Worm (Caenorhabditis elegans) whole organism, L4 larva: ENCODE data around the gene F52H2.5.

Experiments
- Y105C5A.15 ChIP-seq: fragments of 200-800 bp; sonication (Bioruptor generic); IDR thresholded peaks from 2 replicates; pipeline ENCODE4 v1.3.6; 2022; ENCODE audit warnings: missing genetic modification characterization, missing compliant biosample characterization
- ama-1 ChIP-seq: fragments of 150-350 bp; optimal IDR thresholded peaks from 2 replicates; lab custom pipeline; 2014; ENCODE audit warnings: inconsistent platforms, mixed read lengths
- ces-1 ChIP-seq: fragments of 150-350 bp; sonication (generic microtip); optimal IDR thresholded peaks from 4 replicates; lab custom pipeline; 2014; ENCODE audit warnings: missing biosample characterization, missing genetic modification reagents, missing genetic modification characterization
- daf-12 ChIP-seq: fragments of 150-350 bp; optimal IDR thresholded peaks from 2 replicates; lab custom pipeline; 2014; ENCODE audit warnings: missing biosample characterization, missing genetic modification reagents, missing genetic modification characterization
- lsy-2 ChIP-seq, 2 experiments: fragments of 150-350 bp in 1 of 2; sonication (generic microtip) in 1 of 2; optimal IDR thresholded peaks; 2 replicates each; lab custom pipeline; 2014 to 2017; ENCODE audit warnings: missing biosample characterization in 2 of 2, missing genetic modification characterization in 2 of 2
- mes-2 ChIP-seq: sonication (generic microtip); optimal IDR thresholded peaks from 2 replicates; lab custom pipeline; 2016; ENCODE audit warnings: missing genotype, mild to moderate bottlenecking, missing genetic modification characterization, missing compliant biosample characterization; ENCODE audit not compliant: poor library complexity, severe bottlenecking
- nhr-42 ChIP-seq: fragments of 200-800 bp; sonication (Bioruptor generic); IDR thresholded peaks from 2 replicates; pipeline ENCODE4 v1.3.6; 2022; ENCODE audit warnings: missing genetic modification characterization, missing compliant biosample characterization
- nhr-6 ChIP-seq: fragments of 150-350 bp; optimal IDR thresholded peaks from 2 replicates; lab custom pipeline; 2014; ENCODE audit warnings: missing biosample characterization, missing genetic modification characterization
- pha-4 ChIP-seq, 2 experiments: fragments of 150-350 bp in 1 of 2; fragments of 200-800 bp in 1 of 2; sonication (Bioruptor generic) in 1 of 2; IDR thresholded peaks in 1 of 2; optimal IDR thresholded peaks in 1 of 2; 2 replicates each; pipeline versions ENCODE4 v1.3.6 to Lab custom; 2014 to 2022; ENCODE audit warnings: missing genetic modification characterization in 2 of 2, missing genetic modification reagents in 2 of 2, missing biosample characterization in 1 of 2, missing compliant biosample characterization in 1 of 2
- pqm-1 ChIP-seq: sonication (generic microtip); optimal IDR thresholded peaks from 2 replicates; lab custom pipeline; 2017; ENCODE audit warnings: missing biosample characterization, missing genetic modification characterization
- sdz-12 ChIP-seq: fragments of 200-800 bp; sonication (Bioruptor generic); optimal IDR thresholded peaks from 2 replicates; lab custom pipeline; 2018; ENCODE audit warnings: mild to moderate bottlenecking, missing genetic modification characterization, missing compliant biosample characterization
- zag-1 ChIP-seq: fragments of 150-350 bp; optimal IDR thresholded peaks from 2 replicates; lab custom pipeline; 2014; ENCODE audit warnings: missing biosample characterization, missing genetic modification characterization

DNA sequence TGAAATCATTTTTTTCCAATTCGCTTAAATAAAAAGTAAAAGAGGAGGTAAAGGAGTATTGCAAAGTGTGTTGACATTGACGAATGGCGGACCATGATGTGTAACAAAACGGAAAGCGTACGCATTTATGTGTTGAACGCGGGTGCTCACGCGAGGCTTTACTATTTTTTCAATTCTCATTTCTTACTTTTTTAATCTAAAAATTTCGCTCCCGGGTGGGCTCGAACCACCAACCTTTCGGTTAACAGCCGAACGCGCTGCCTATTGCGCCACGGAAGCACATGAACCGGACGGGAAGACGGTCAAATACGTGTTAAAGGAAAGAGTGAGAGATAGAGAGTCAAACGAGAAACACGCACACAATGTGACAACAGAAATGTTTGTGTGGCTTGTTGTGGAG is 10.6 kb downstream of the F52H2.5 start:
- peak; percentile 46; the same call in 1 of the 2 replicates for TF ChIP-seq Y105C5A.15 (GFP tag; lab: Robert Waterston, UW)
- no peak for TF ChIP-seq daf-12 (tag; lab: Kevin White, UChicago)
- peak; percentile 79 for TF ChIP-seq nhr-42
- TF ChIP-seq zag-1 (tag; lab: Kevin White, UChicago) = no peak
- TF ChIP-seq ama-1 = no peak
- TF ChIP-seq lsy-2 (tag; optimal IDR thresholded peaks at IDR 0.05; lab: Kevin White, UChicago) = peak in 1 of 2 experiments; percentile 65
- TF ChIP-seq ces-1 (GFP tag; lab: Kevin White, UChicago) = no peak
- peak; percentile 64 for TF ChIP-seq nhr-6 (tag; lab: Kevin White, UChicago)
- peak; percentile 62 for TF ChIP-seq sdz-12
- TF ChIP-seq mes-2 (tag; lab: Kevin White, UChicago) = peak; percentile 74
- peak; percentile 81 for TF ChIP-seq pha-4 (GFP tag; IDR thresholded peaks at IDR 0.05; lab: Robert Waterston, UW)
- no peak for TF ChIP-seq pha-4 (tag; optimal IDR thresholded peaks at IDR 0.05; lab: Kevin White, UChicago)
- TF ChIP-seq pqm-1 = no peak
